Worm (Caenorhabditis elegans): ENCODE results near the gene F47B8.8.
A peak's percentile ranks its signal among the peaks of the same experiment; 100 is the strongest.

F47B8.8 gene

ce11 chrV:14358577-14358976 lies 27.0 kb downstream of the F47B8.8 start, which contains the start of gene Y49A3A.4 (continued):
- TF ChIP-seq ztf-22 (GFP tag; optimal IDR thresholded peaks at IDR 0.05) (no peak), mxl-1 (tag; optimal IDR thresholded peaks at IDR 0.05) (no peak), ceh-91 (GFP tag; IDR thresholded peaks at IDR 0.05) (no peak), rcor-1 (GFP tag; IDR thresholded peaks at IDR 0.05) (no peak), tbx-9 (tag; optimal IDR thresholded peaks at IDR 0.05; ENCODE audit: borderline replicate concordance) (no peak), zfh-2 (GFP tag; conservative IDR thresholded peaks at IDR 0.05) (0 out of 2 replicates have a peak, but pooled peaks have one; percentile 23), hmg-1.2 (GFP tag; IDR thresholded peaks at IDR 0.05) (peak; percentile 32; the same call in 1 of the 2 replicates), pbrm-1 (GFP tag; IDR thresholded peaks at IDR 0.05) (0 out of 2 replicates have a peak, but pooled peaks have one; percentile 38), F57C9.4 (tag; optimal IDR thresholded peaks at IDR 0.05) (no peak), rpc-1 (optimal IDR thresholded peaks at IDR 0.05) (no peak), rpc-1 (tag; optimal IDR thresholded peaks at IDR 0.05) (no peak), die-1 (tag; optimal IDR thresholded peaks at IDR 0.05) (no peak), zim-3 (tag; optimal IDR thresholded peaks at IDR 0.05) (no peak), lag-1 (GFP tag; IDR thresholded peaks at IDR 0.05) (no peak), ztf-18 (tag; optimal IDR thresholded peaks at IDR 0.05) (peak; percentile 18), aptf-2 (GFP tag; conservative IDR thresholded peaks at IDR 0.05) (no peak)

- TF ChIP-seq ceh-40 (GFP tag; IDR thresholded peaks at IDR 0.05) (no peak), B0336.3 (GFP tag; IDR thresholded peaks at IDR 0.05) (no peak), snpc-4 (GFP tag; optimal IDR thresholded peaks at IDR 0.05) (no peak), snpc-4 (tag; optimal IDR thresholded peaks at IDR 0.05) (peak in 3 of 4 experiments; percentile 49 to 94 (median 89)), F33H1.4 (GFP tag; IDR thresholded peaks at IDR 0.05) (no peak), ztf-26 (tag; optimal IDR thresholded peaks at IDR 0.05) (no peak)
Measured at ce11 chrV:14361973-14362372, 30.4 kb downstream of the F47B8.8 start.

ce11 chrV:14364586-14365248 lies 33.2 kb downstream of the F47B8.8 start:
- TF ChIP-seq zfh-2 (GFP tag; conservative IDR thresholded peaks at IDR 0.05) (peak; percentile 63; the same call in 1 of the 2 replicates), cebp-1 (GFP tag; IDR thresholded peaks at IDR 0.05) (peak; percentile 76; the same call in 1 of the 2 replicates), cebp-1 (tag; optimal IDR thresholded peaks at IDR 0.05) (peak; percentile 74), cebp-2 (GFP tag; IDR thresholded peaks at IDR 0.05) (no peak), ceh-27 (GFP tag; optimal IDR thresholded peaks at IDR 0.05) (peak; percentile 14), sea-2 (GFP tag; IDR thresholded peaks at IDR 0.05) (no peak), nhr-80 (tag; optimal IDR thresholded peaks at IDR 0.05) (peak; percentile 43), nfyb-1 (GFP tag; IDR thresholded peaks at IDR 0.05) (peak; percentile 57; the same call in 1 of the 2 replicates), lin-40 (tag; optimal IDR thresholded peaks at IDR 0.05) (peak; percentile 11), nfya-2 (GFP tag; IDR thresholded peaks at IDR 0.05) (no peak), snpc-1.3 (tag; optimal IDR thresholded peaks at IDR 0.05; ENCODE audit: insufficient read depth) (no peak), bed-2 (GFP tag; IDR thresholded peaks at IDR 0.05) (no peak), D2030.7 (GFP tag; IDR thresholded peaks at IDR 0.05) (no peak), lin-26 (GFP tag; IDR thresholded peaks at IDR 0.05) (no peak)

ce11 chrV:14366487-14366962 lies 35.0 kb downstream of the F47B8.8 start:
- TF ChIP-seq tbx-9 (tag; optimal IDR thresholded peaks at IDR 0.05; ENCODE audit: borderline replicate concordance): no peak
- TF ChIP-seq hlh-12 (tag; optimal IDR thresholded peaks at IDR 0.05): no peak
- no peak for TF ChIP-seq somi-1 (GFP tag; optimal IDR thresholded peaks at IDR 0.05)
- TF ChIP-seq ztf-28 (GFP tag; IDR thresholded peaks at IDR 0.05): no peak
- no peak for TF ChIP-seq atf-7 (tag; optimal IDR thresholded peaks at IDR 0.05)
- no peak for TF ChIP-seq ztf-3 (GFP tag; optimal IDR thresholded peaks at IDR 0.05)
- no peak for TF ChIP-seq let-607 (tag; optimal IDR thresholded peaks at IDR 0.05)
- TF ChIP-seq attf-6 (GFP tag; IDR thresholded peaks at IDR 0.05): no peak
- no peak for TF ChIP-seq F57C9.4 (tag; optimal IDR thresholded peaks at IDR 0.05)
- TF ChIP-seq ceh-79 (tag; optimal IDR thresholded peaks at IDR 0.05): no peak
- TF ChIP-seq zim-3 (tag; optimal IDR thresholded peaks at IDR 0.05): no peak
- no peak for TF ChIP-seq F57A8.1 (GFP tag; optimal IDR thresholded peaks at IDR 0.05)
- no peak for TF ChIP-seq aptf-2 (GFP tag; conservative IDR thresholded peaks at IDR 0.05)
- TF ChIP-seq ets-4 (GFP tag; optimal IDR thresholded peaks at IDR 0.05): no peak

Data from whole organism, young adult.